Worm (Caenorhabditis elegans) whole organism, early embryonic: Measurements from ENCODE around the gene Y64G10A.10.

Experiments
- B0310.2 ChIP-seq: sonication (generic microtip); optimal IDR thresholded peaks from 2 replicates; lab custom pipeline; 2016; ENCODE audit warnings: mild to moderate bottlenecking, missing genetic modification characterization, missing compliant biosample characterization
- aly-1 ChIP-seq: sonication (generic microtip); optimal IDR thresholded peaks from 2 replicates; lab custom pipeline; 2016; ENCODE audit warnings: missing genetic modification characterization, missing compliant biosample characterization
- ama-1 ChIP-seq: fragments of 150-350 bp; optimal IDR thresholded peaks from 2 replicates; lab custom pipeline; 2014
- ceh-36 ChIP-seq: sonication (generic microtip); optimal IDR thresholded peaks from 2 replicates; lab custom pipeline; 2016; ENCODE audit warnings: missing genetic modification characterization, inconsistent platforms, missing compliant biosample characterization
- flt-1 ChIP-seq: fragments of 200-800 bp; sonication (Bioruptor generic); IDR thresholded peaks from 2 replicates; pipeline ENCODE4 v1.3.6; 2022; ENCODE audit warnings: missing genetic modification characterization, missing compliant biosample characterization

- TF ChIP-seq ama-1 (lab: Kevin White, UChicago) (no peak), aly-1 (tag; lab: Kevin White, UChicago) (no peak), ceh-36 (tag; lab: Kevin White, UChicago) (no peak), B0310.2 (tag; lab: Kevin White, UChicago) (no peak), flt-1 (GFP tag; lab: Robert Waterston, UW) (no peak)
Observed at ce11 chrIV:14244357-14244756, 3.1 kb upstream of the Y64G10A.10 start, which contains the start of gene Y64G10A.2.
